Worm (Caenorhabditis elegans): Measurements from ENCODE around the gene F52B11.2.

ce11 chrIV:14050442-14050841 is 32.9 kb upstream of the F52B11.2 start:
- no peak for TF ChIP-seq nhr-76 (tag; optimal IDR thresholded peaks at IDR 0.05)
- peak; percentile 61 for TF ChIP-seq skn-1 (tag; optimal IDR thresholded peaks at IDR 0.05)
- no peak for TF ChIP-seq R02D3.7 (tag; optimal IDR thresholded peaks at IDR 0.05)
- TF ChIP-seq ama-1 (optimal IDR thresholded peaks at IDR 0.05), result no peak
- no peak for TF ChIP-seq nhr-28 (tag; optimal IDR thresholded peaks at IDR 0.05)
- no peak for TF ChIP-seq mdl-1 (tag; optimal IDR thresholded peaks at IDR 0.05)
- TF ChIP-seq snpc-4 (tag; optimal IDR thresholded peaks at IDR 0.05), result no peak
- no peak for TF ChIP-seq sea-2 (GFP tag; optimal IDR thresholded peaks at IDR 0.05)
- no peak for TF ChIP-seq zag-1 (tag; optimal IDR thresholded peaks at IDR 0.05)
- TF ChIP-seq aly-2 (tag; optimal IDR thresholded peaks at IDR 0.05), result no peak
- TF ChIP-seq nhr-237 (tag; optimal IDR thresholded peaks at IDR 0.05), result no peak

Measured in whole organism, L3 larva.